Fruit fly (Drosophila melanogaster): ENCODE measurements around the gene Ibf2.

- TF ChIP-seq CG7745 (tag; optimal IDR thresholded peaks at IDR 0.05) (no peak), CG32772 (GFP tag; IDR thresholded peaks at IDR 0.05) (no peak), ind (GFP tag; optimal IDR thresholded peaks at IDR 0.05) (no peak), sens (GFP tag) (peak; percentile 62), croc (GFP tag; conservative IDR thresholded peaks at IDR 0.05) (no peak), unpg (GFP tag; optimal IDR thresholded peaks at IDR 0.05) (no peak)
Measured at dm6 chr3R:9214235-9214634, 44.1 kb downstream of the Ibf2 start.

All from whole organism, embryonic.